Fruit fly (Drosophila melanogaster) whole organism, embryonic: ENCODE measurements around the gene IntS2.
A peak's percentile ranks its signal among the peaks of the same experiment; 100 is the strongest.

ENCODE experiments used
- Bgb ChIP-seq: fragments of 200-800 bp; sonication (Bioruptor generic); IDR thresholded peaks from 2 replicates; pipeline ENCODE4 v1.3.6; 2022; ENCODE audit warnings: missing biosample characterization, missing genetic modification characterization; ENCODE audit not compliant: partially characterized antibody
- CG10366 ChIP-seq: fragments of 200-800 bp; sonication (Bioruptor generic); IDR thresholded peaks from 2 replicates; pipeline ENCODE4 v1.3.6; 2022; ENCODE audit warnings: missing biosample characterization, missing genetic modification characterization
- CG11456 ChIP-seq: fragments of 200-800 bp; sonication (Bioruptor generic); IDR thresholded peaks from 3 replicates; pipeline ENCODE4 v1.3.6; 2022; ENCODE audit warnings: missing biosample characterization, missing genetic modification characterization
- CG1233 ChIP-seq: fragments of 200-800 bp; sonication (Bioruptor generic); optimal IDR thresholded peaks from 4 replicates; lab custom pipeline; 2018; ENCODE audit warnings: missing biosample characterization, mild to moderate bottlenecking, missing genetic modification characterization
- CG13287 ChIP-seq: fragments of 200-800 bp; sonication (Bioruptor generic); IDR thresholded peaks from 2 replicates; pipeline ENCODE4 v1.3.6; 2022; ENCODE audit warnings: missing biosample characterization, missing genetic modification characterization; ENCODE audit not compliant: partially characterized antibody
- CG13775 ChIP-seq: fragments of 200-800 bp; sonication (Bioruptor generic); optimal IDR thresholded peaks from 3 replicates; lab custom pipeline; 2017; ENCODE audit warnings: missing biosample characterization, mild to moderate bottlenecking, missing genetic modification characterization
- CG17612 ChIP-seq: fragments of 200-800 bp; sonication (Bioruptor generic); IDR thresholded peaks from 2 replicates; pipeline ENCODE4 v1.3.6; 2022; ENCODE audit warnings: missing biosample characterization, missing genetic modification characterization
- CG2116 ChIP-seq: fragments of 200-800 bp; sonication (Bioruptor generic); optimal IDR thresholded peaks from 3 replicates; lab custom pipeline; 2018; ENCODE audit warnings: missing biosample characterization, mild to moderate bottlenecking, missing genetic modification characterization
- CG2712 ChIP-seq: fragments of 200-800 bp; optimal IDR thresholded peaks from 3 replicates; lab custom pipeline; 2019; ENCODE audit warnings: missing biosample characterization, mild to moderate bottlenecking, missing genetic modification characterization, moderate library complexity
- CG30403 ChIP-seq: fragments of 200-800 bp; sonication (Bioruptor generic); optimal IDR thresholded peaks from 3 replicates; lab custom pipeline; 2016; ENCODE audit warnings: missing biosample characterization, missing genetic modification characterization
- CG34376 ChIP-seq: fragments of 200-800 bp; sonication (Bioruptor generic); optimal IDR thresholded peaks from 2 replicates; lab custom pipeline; 2018; ENCODE audit warnings: missing biosample characterization, mild to moderate bottlenecking, missing genetic modification characterization
- CG3838 ChIP-seq: fragments of 200-800 bp; sonication (Bioruptor generic); optimal IDR thresholded peaks from 3 replicates; lab custom pipeline; 2016; ENCODE audit warnings: missing biosample characterization, missing genetic modification characterization
- CG3847 ChIP-seq: fragments of 200-800 bp; sonication (Bioruptor generic); IDR thresholded peaks from 2 replicates; pipeline ENCODE4 v1.3.6; 2022; ENCODE audit warnings: missing biosample characterization, missing genetic modification characterization
- CG42726 ChIP-seq: fragments of 200-800 bp; sonication (Bioruptor generic); IDR thresholded peaks from 2 replicates; pipeline ENCODE4 v1.3.6; 2022; ENCODE audit warnings: missing biosample characterization, missing genetic modification characterization; ENCODE audit not compliant: partially characterized antibody
- CG4707 ChIP-seq: fragments of 200-800 bp; sonication (Bioruptor generic); optimal IDR thresholded peaks from 2 replicates; lab custom pipeline; 2018; ENCODE audit warnings: missing biosample characterization, mild to moderate bottlenecking, missing genetic modification characterization, moderate library complexity
- CG5180 ChIP-seq: fragments of 200-800 bp; sonication (Bioruptor generic); optimal IDR thresholded peaks from 3 replicates; lab custom pipeline; 2017; ENCODE audit warnings: missing biosample characterization, missing genetic modification characterization, mild to moderate bottlenecking, moderate library complexity, missing genetic modification reagents
- CG7271 ChIP-seq: fragments of 200-800 bp; sonication (Bioruptor generic); optimal IDR thresholded peaks from 2 replicates; lab custom pipeline; 2018; ENCODE audit warnings: missing biosample characterization, mild to moderate bottlenecking, missing genetic modification characterization, moderate library complexity
- CG7786 ChIP-seq: fragments of 200-800 bp; sonication (Bioruptor generic); optimal IDR thresholded peaks from 2 replicates; lab custom pipeline; 2016; ENCODE audit warnings: missing biosample characterization, missing genetic modification characterization
- CG7987 ChIP-seq: fragments of 200-800 bp; sonication (Bioruptor generic); optimal IDR thresholded peaks from 2 replicates; lab custom pipeline; 2018; ENCODE audit warnings: missing biosample characterization, mild to moderate bottlenecking, missing genetic modification characterization, moderate library complexity
- CG8478 ChIP-seq: fragments of >200 bp; optimal IDR thresholded peaks from 2 replicates; lab custom pipeline; 2018
- CG9817 ChIP-seq: fragments of 200-800 bp; sonication (Bioruptor generic); optimal IDR thresholded peaks from 2 replicates; lab custom pipeline; 2018; ENCODE audit warnings: missing biosample characterization, mild to moderate bottlenecking, missing genetic modification characterization, moderate library complexity
- CHES-1-like ChIP-seq: fragments of 200-800 bp; sonication (Bioruptor generic); optimal IDR thresholded peaks from 2 replicates; lab custom pipeline; 2016; ENCODE audit warnings: missing biosample characterization, missing genetic modification characterization
- Chrac-16 ChIP-seq: fragments of 200-800 bp; sonication (Bioruptor generic); optimal IDR thresholded peaks from 3 replicates; lab custom pipeline; 2016; ENCODE audit warnings: missing biosample characterization, missing genetic modification characterization
- Dfd ChIP-seq, 2 experiments: fragments of >200 bp; optimal IDR thresholded peaks; 2 replicates each; lab custom pipeline; 2017; ENCODE audit warnings: missing biosample characterization in 2 of 2, missing genetic modification characterization in 2 of 2
- Dref ChIP-seq: fragments of 200-800 bp; sonication (Bioruptor generic); IDR thresholded peaks from 2 replicates; pipeline ENCODE4 v1.3.6; 2022; ENCODE audit warnings: missing biosample characterization, missing genetic modification characterization
- Hmr ChIP-seq: fragments of 200-800 bp; sonication (Bioruptor generic); optimal IDR thresholded peaks from 3 replicates; lab custom pipeline; 2017; ENCODE audit warnings: mild to moderate bottlenecking, missing biosample characterization, missing genetic modification reagents, missing genetic modification characterization
- Kr ChIP-seq: fragments of 200-800 bp; sonication (Bioruptor generic); optimal IDR thresholded peaks from 2 replicates; lab custom pipeline; 2017; ENCODE audit warnings: missing biosample characterization, mild to moderate bottlenecking, missing genetic modification characterization
- MTF-1 ChIP-seq: fragments of 200-800 bp; sonication (Bioruptor generic); optimal IDR thresholded peaks from 2 replicates; lab custom pipeline; 2018; ENCODE audit warnings: missing biosample characterization, mild to moderate bottlenecking, missing genetic modification characterization, borderline replicate concordance
- NfI ChIP-seq: fragments of 200-800 bp; sonication (Bioruptor generic); optimal IDR thresholded peaks from 3 replicates; lab custom pipeline; 2018; ENCODE audit warnings: missing biosample characterization, mild to moderate bottlenecking, missing genetic modification characterization, moderate library complexity
- Rfx ChIP-seq: fragments of 200-800 bp; sonication (Bioruptor generic); IDR thresholded peaks from 2 replicates; pipeline ENCODE4 v1.3.6; 2022; ENCODE audit warnings: missing biosample characterization, missing genetic modification characterization
- bbx ChIP-seq: fragments of 200-800 bp; sonication (Bioruptor generic); IDR thresholded peaks from 2 replicates; pipeline ENCODE4 v1.3.6; 2022; ENCODE audit warnings: missing biosample characterization, missing genetic modification characterization; ENCODE audit not compliant: partially characterized antibody
- chif ChIP-seq, 2 experiments: fragments of 200-800 bp; sonication (Bioruptor generic); optimal IDR thresholded peaks; 3 replicates each; lab custom pipeline; 2016; ENCODE audit warnings: missing biosample characterization in 2 of 2, missing genetic modification characterization in 2 of 2
- dmrt99B ChIP-seq: fragments of 200-800 bp; sonication (Bioruptor generic); optimal IDR thresholded peaks from 2 replicates; lab custom pipeline; 2018; ENCODE audit warnings: missing biosample characterization, mild to moderate bottlenecking, missing genetic modification characterization, moderate library complexity
- esg ChIP-seq: fragments of 200-800 bp; sonication (Bioruptor generic); conservative IDR thresholded peaks from 2 replicates; pipeline ENCODE4 v1.3.6; 2022; ENCODE audit warnings: missing biosample characterization, missing genetic modification characterization
- ewg ChIP-seq: fragments of 200-800 bp; sonication (Bioruptor generic); optimal IDR thresholded peaks from 3 replicates; lab custom pipeline; 2017; ENCODE audit warnings: mild to moderate bottlenecking, missing biosample characterization, missing genetic modification reagents, missing genetic modification characterization
- fd102C ChIP-seq: fragments of 200-800 bp; sonication (Bioruptor generic); optimal IDR thresholded peaks from 2 replicates; lab custom pipeline; 2018; ENCODE audit warnings: missing biosample characterization, mild to moderate bottlenecking, missing genetic modification characterization, moderate library complexity
- fru ChIP-seq: fragments of >200 bp; optimal IDR thresholded peaks from 2 replicates; lab custom pipeline; 2017
- klu ChIP-seq: fragments of 200-800 bp; sonication (Bioruptor generic); IDR thresholded peaks from 2 replicates; pipeline ENCODE4 v1.3.6; 2022; ENCODE audit warnings: missing biosample characterization, missing genetic modification characterization
- kni ChIP-seq: fragments of 200-800 bp; sonication (Bioruptor generic); optimal IDR thresholded peaks from 3 replicates; lab custom pipeline; 2017; ENCODE audit warnings: mild to moderate bottlenecking, missing biosample characterization, missing genetic modification reagents, missing genetic modification characterization
- lbe ChIP-seq: fragments of 200-800 bp; sonication (Bioruptor generic); optimal IDR thresholded peaks from 2 replicates; lab custom pipeline; 2016; ENCODE audit warnings: missing biosample characterization, mild to moderate bottlenecking, missing genetic modification characterization
- nerfin-1 ChIP-seq: fragments of 200-800 bp; sonication (Bioruptor generic); optimal IDR thresholded peaks from 3 replicates; lab custom pipeline; 2019; ENCODE audit warnings: missing biosample characterization, mild to moderate bottlenecking, missing genetic modification characterization, moderate library complexity
- odd ChIP-seq: fragments of 200-800 bp; sonication (Bioruptor generic); optimal IDR thresholded peaks from 2 replicates; lab custom pipeline; 2017; ENCODE audit warnings: missing biosample characterization, mild to moderate bottlenecking, missing genetic modification characterization
- p53 ChIP-seq: fragments of 200-800 bp; sonication (Bioruptor generic); optimal IDR thresholded peaks from 2 replicates; lab custom pipeline; 2016; ENCODE audit warnings: missing biosample characterization, missing genetic modification characterization
- pfk ChIP-seq: fragments of 200-800 bp; sonication (Bioruptor generic); optimal IDR thresholded peaks from 2 replicates; lab custom pipeline; 2018; ENCODE audit warnings: missing biosample characterization, mild to moderate bottlenecking, missing genetic modification characterization, moderate library complexity
- slbo ChIP-seq: fragments of 200-800 bp; sonication (Bioruptor generic); IDR thresholded peaks from 2 replicates; pipeline ENCODE4 v1.3.6; 2022; ENCODE audit warnings: missing biosample characterization, missing genetic modification characterization
- sna ChIP-seq: fragments of 200-800 bp; sonication (Bioruptor generic); IDR thresholded peaks from 2 replicates; pipeline ENCODE4 v1.3.6; 2022; ENCODE audit warnings: missing biosample characterization, missing genetic modification characterization; ENCODE audit not compliant: partially characterized antibody
- tgo ChIP-seq: fragments of 200-800 bp; sonication (Bioruptor generic); IDR thresholded peaks from 3 replicates; pipeline ENCODE4 v1.3.6; 2022; ENCODE audit warnings: missing biosample characterization, missing genetic modification characterization
- tll ChIP-seq, 2 experiments: fragments of 200-800 bp in 1 of 2; fragments of >200 bp in 1 of 2; sonication (Bioruptor generic) in 1 of 2; optimal IDR thresholded peaks; 2 replicates each; lab custom pipeline; 2017 to 2019; ENCODE audit warnings: missing biosample characterization in 2 of 2, missing genetic modification characterization in 2 of 2, mild to moderate bottlenecking in 1 of 2, moderate library complexity in 1 of 2
- twi ChIP-seq: fragments of 200-800 bp; optimal IDR thresholded peaks from 2 replicates; lab custom pipeline; 2019; ENCODE audit warnings: missing biosample characterization, mild to moderate bottlenecking, missing genetic modification characterization, moderate library complexity
- vvl ChIP-seq: fragments of 200-800 bp; sonication (Bioruptor generic); IDR thresholded peaks from 2 replicates; pipeline ENCODE4 v1.3.6; 2022; ENCODE audit warnings: missing biosample characterization, missing genetic modification characterization
- zf30C ChIP-seq: fragments of 200-800 bp; sonication (Bioruptor generic); optimal IDR thresholded peaks from 3 replicates; lab custom pipeline; 2018; ENCODE audit warnings: missing biosample characterization, mild to moderate bottlenecking, missing genetic modification characterization

The IntS2 gene

DNA sequence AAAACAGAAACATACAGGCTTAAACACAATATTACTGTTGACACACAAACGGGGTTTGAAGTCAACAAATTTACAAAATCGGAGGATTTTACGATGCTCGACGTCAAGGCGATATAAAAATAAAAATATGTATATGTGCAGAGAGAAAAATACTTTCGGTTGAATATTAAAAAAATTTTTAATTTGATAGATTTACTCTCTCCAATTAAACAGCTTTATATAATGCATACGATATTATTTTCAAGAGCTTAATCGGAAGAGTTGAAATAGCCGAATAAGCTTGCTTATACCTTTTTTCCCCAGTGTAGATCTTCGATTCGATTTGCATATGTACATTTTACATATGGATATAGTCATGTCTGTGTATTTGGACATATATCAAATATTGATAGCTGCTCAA lies 40.0 kb upstream of the IntS2 start (continued):
- no peak for TF ChIP-seq MTF-1 (GFP tag; lab: Kevin White, UChicago)
- no peak for TF ChIP-seq CHES-1-like (GFP tag; lab: Kevin White, UChicago)
- no peak for TF ChIP-seq kni (GFP tag; lab: Kevin White, UChicago)
- TF ChIP-seq CG7786 (GFP tag; lab: Kevin White, UChicago) = peak; percentile 18
- TF ChIP-seq zf30C (GFP tag; lab: Kevin White, UChicago) = no peak
- no peak for TF ChIP-seq CG4707
- TF ChIP-seq CG7271 (tag; lab: Kevin White, UChicago) = no peak
- TF ChIP-seq Dref (GFP tag; lab: Robert Waterston, UW) = no peak
- peak; percentile 50 for TF ChIP-seq CG34376 (GFP tag; lab: Kevin White, UChicago)
- no peak for TF ChIP-seq fd102C (GFP tag; lab: Kevin White, UChicago)
- peak; percentile 77 for TF ChIP-seq vvl (GFP tag; lab: Robert Waterston, UW)
- no peak for TF ChIP-seq CG8478
- no peak for TF ChIP-seq ewg (GFP tag; lab: Kevin White, UChicago)
- no peak for TF ChIP-seq twi (tag; lab: Kevin White, UChicago)
- no peak for TF ChIP-seq CG1233 (GFP tag; lab: Kevin White, UChicago)
- peak; percentile 72 for TF ChIP-seq CG9817 (tag; lab: Kevin White, UChicago)
- peak; percentile 64 for TF ChIP-seq NfI (GFP tag; lab: Kevin White, UChicago)
- no peak for TF ChIP-seq tll (GFP tag; optimal IDR thresholded peaks at IDR 0.05; lab: Kevin White, UChicago)
- TF ChIP-seq tgo (GFP tag; lab: Robert Waterston, UW) = peak; percentile 70
- no peak for TF ChIP-seq CG2116 (GFP tag; lab: Kevin White, UChicago)
- TF ChIP-seq bbx (GFP tag; lab: Robert Waterston, UW) = no peak
- no peak for TF ChIP-seq fru (lab: Kevin White, UChicago)
- TF ChIP-seq CG7987 (GFP tag; lab: Kevin White, UChicago) = no peak
- TF ChIP-seq chif (GFP tag; optimal IDR thresholded peaks at IDR 0.05; lab: Kevin White, UChicago) = no peak
- no peak for TF ChIP-seq Bgb (GFP tag; lab: Robert Waterston, UW)
- TF ChIP-seq pfk (GFP tag; lab: Kevin White, UChicago) = no peak
- no peak for TF ChIP-seq Chrac-16 (GFP tag; lab: Kevin White, UChicago)
- TF ChIP-seq CG13775 = peak; percentile 7
- peak; percentile 67 for TF ChIP-seq CG10366
- no peak for TF ChIP-seq CG3838 (GFP tag; lab: Kevin White, UChicago)
- peak; percentile 26 for TF ChIP-seq odd (GFP tag; lab: Kevin White, UChicago)
- TF ChIP-seq Kr = no peak
- TF ChIP-seq CG3847 (GFP tag; lab: Robert Waterston, UW) = peak; percentile 82
- TF ChIP-seq CG17612 = peak; percentile 33; the same call in 1 of the 2 replicates
- peak; percentile 54 for TF ChIP-seq CG2712 (tag; lab: Kevin White, UChicago)
- TF ChIP-seq Dfd (GFP tag; optimal IDR thresholded peaks at IDR 0.05; lab: Kevin White, UChicago) = no peak
- TF ChIP-seq CG30403 (GFP tag; lab: Kevin White, UChicago) = peak; percentile 23
- TF ChIP-seq CG42726 (GFP tag; lab: Robert Waterston, UW) = no peak
- no peak for TF ChIP-seq nerfin-1 (tag; lab: Kevin White, UChicago)
- TF ChIP-seq CG13287 (GFP tag; lab: Robert Waterston, UW) = no peak
- peak; percentile 44; the same call in 1 of the 2 replicates for TF ChIP-seq esg (GFP tag; lab: Robert Waterston, UW)
- TF ChIP-seq slbo = peak; percentile 85
- TF ChIP-seq CG11456 (GFP tag; lab: Robert Waterston, UW) = no peak
- peak; percentile 84 for TF ChIP-seq Rfx (GFP tag; lab: Robert Waterston, UW)
- TF ChIP-seq lbe (GFP tag; lab: Kevin White, UChicago) = peak; percentile 22
- TF ChIP-seq klu (GFP tag; lab: Robert Waterston, UW) = no peak
- TF ChIP-seq dmrt99B (tag; lab: Kevin White, UChicago) = peak; percentile 63
- no peak for TF ChIP-seq CG5180 (GFP tag; lab: Kevin White, UChicago)
- TF ChIP-seq sna (GFP tag; lab: Robert Waterston, UW) = no peak
- peak; percentile 66 for TF ChIP-seq Hmr
- TF ChIP-seq p53 (GFP tag; lab: Kevin White, UChicago) = no peak
